Worm (Caenorhabditis elegans) whole organism, L4 larva: ENCODE data around the gene C08B6.3.

Experiments
- aha-1 ChIP-seq: fragments of 150-350 bp; peaks from one replicate; lab custom pipeline; 2014; ENCODE audit warnings: missing biosample characterization, missing genetic modification characterization
- duxl-1 ChIP-seq: sonication (generic microtip); optimal IDR thresholded peaks from 2 replicates; lab custom pipeline; 2016; ENCODE audit warnings: mild to moderate bottlenecking, missing genetic modification characterization, moderate library complexity, missing compliant biosample characterization; ENCODE audit not compliant: poor library complexity
- fkh-10 ChIP-seq: fragments of 150-350 bp; optimal IDR thresholded peaks from 2 replicates; lab custom pipeline; 2014; ENCODE audit warnings: missing biosample characterization, missing genetic modification reagents, missing genetic modification characterization
- hlh-30 ChIP-seq: sonication (generic microtip); optimal IDR thresholded peaks from 2 replicates; lab custom pipeline; 2017; ENCODE audit warnings: antibody characterized with exemption, mild to moderate bottlenecking, missing genetic modification characterization, missing compliant biosample characterization; ENCODE audit not compliant: insufficient read depth
- lin-13 ChIP-seq: fragments of 150-350 bp; optimal IDR thresholded peaks from 2 replicates; lab custom pipeline; 2014; ENCODE audit warnings: missing biosample characterization, missing genetic modification reagents, missing genetic modification characterization
- nhr-41 ChIP-seq: fragments of 200-800 bp; sonication (Bioruptor generic); IDR thresholded peaks from 2 replicates; pipeline ENCODE4 v1.3.6; 2022; ENCODE audit warnings: missing genetic modification reagents, missing genetic modification characterization, missing compliant biosample characterization
- pqm-1 ChIP-seq: sonication (generic microtip); optimal IDR thresholded peaks from 2 replicates; lab custom pipeline; 2017; ENCODE audit warnings: missing biosample characterization, missing genetic modification characterization
- skn-1 ChIP-seq: fragments of 150-350 bp; optimal IDR thresholded peaks from 2 replicates; lab custom pipeline; 2014; ENCODE audit warnings: missing biosample characterization, missing genetic modification characterization
- unc-62 ChIP-seq, 3 experiments: fragments of 150-350 bp in 1 of 3; sonication (generic microtip); optimal IDR thresholded peaks in 2 of 3; peaks in 1 of 3; 1 replicate in 1 of 3; 2 replicates in 2 of 3; lab custom pipeline; 2014 to 2017; ENCODE audit warnings: missing biosample characterization in 3 of 3, missing genetic modification characterization in 3 of 3, missing genetic modification reagents in 3 of 3, missing genotype in 1 of 3
- zfp-3 ChIP-seq: fragments of 200-800 bp; sonication (Bioruptor generic); conservative IDR thresholded peaks from 2 replicates; pipeline ENCODE4 v1.3.6; 2022; ENCODE audit warnings: missing genetic modification reagents, missing genetic modification characterization, missing compliant biosample characterization

DNA sequence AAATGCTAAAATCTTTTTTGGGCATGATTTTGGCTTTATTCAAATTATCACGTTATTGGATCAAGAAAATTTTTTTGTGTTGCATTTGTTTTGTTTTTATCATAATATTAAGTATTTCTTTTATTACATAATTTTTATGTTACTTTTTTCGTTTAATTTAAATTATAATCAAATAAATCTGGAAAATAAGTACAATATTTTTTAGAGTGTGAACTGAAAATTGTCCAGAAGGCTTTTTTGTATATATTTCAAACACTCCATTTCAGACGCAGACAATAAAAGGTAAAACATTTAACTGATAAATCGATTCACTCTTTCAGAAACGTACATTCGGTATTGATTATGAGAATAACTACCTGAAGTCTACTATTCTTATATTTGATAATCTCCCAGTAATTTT is 4.8 kb downstream of the C08B6.3 start, which contains the start of gene C08B6.11:
- TF ChIP-seq skn-1 (no peak), aha-1 (no peak), hlh-30 (tag; lab: Kevin White, UChicago) (no peak), lin-13 (no peak), unc-62 (GFP tag; optimal IDR thresholded peaks at IDR 0.05 in 1 of 2; lab: Kevin White, UChicago) (no peak), unc-62 (tag; optimal IDR thresholded peaks at IDR 0.05; lab: Kevin White, UChicago) (no peak), fkh-10 (GFP tag; lab: Kevin White, UChicago) (no peak), duxl-1 (tag; lab: Kevin White, UChicago) (no peak), nhr-41 (no peak), zfp-3 (no peak), pqm-1 (no peak)
